Fruit fly (Drosophila melanogaster): ENCODE results near the gene KrT95D.

The KrT95D gene

DNA sequence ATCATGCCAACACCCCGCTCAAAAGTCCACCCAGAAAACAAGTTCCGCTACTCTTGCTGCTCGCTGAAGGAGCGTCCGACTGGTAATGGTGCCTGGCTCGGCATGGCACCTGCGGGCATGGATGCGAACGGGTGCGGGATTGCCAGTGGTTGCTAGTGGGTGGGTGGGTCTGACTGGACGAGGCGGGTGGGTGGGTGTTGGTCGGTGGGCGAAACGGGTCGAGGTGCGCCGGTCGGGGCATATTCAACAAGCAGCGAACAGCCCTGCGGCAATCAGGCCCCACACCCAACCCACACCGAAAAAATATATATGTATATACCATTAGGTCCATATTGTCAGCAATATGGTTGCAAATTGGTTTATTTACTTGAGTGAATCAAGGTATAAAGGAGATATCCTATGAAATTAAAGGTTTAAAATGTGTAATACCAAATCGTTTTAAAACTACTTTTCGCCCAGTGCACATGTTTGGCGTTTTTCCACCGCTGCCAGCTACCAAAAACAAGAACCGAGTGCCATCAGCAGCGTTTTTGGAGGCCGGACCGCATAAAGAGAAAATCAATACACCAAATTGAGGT lies 20.9 kb downstream of the KrT95D start (continued):
- TF ChIP-seq Dfd (GFP tag; optimal IDR thresholded peaks at IDR 0.05): no peak
- TF ChIP-seq grau (tag; optimal IDR thresholded peaks at IDR 0.05): peak; percentile 74
- no peak for TF ChIP-seq gcm2 (GFP tag; optimal IDR thresholded peaks at IDR 0.05)
- TF ChIP-seq CG5245 (GFP tag; optimal IDR thresholded peaks at IDR 0.05): peak; percentile 4
- peak; percentile 53 for TF ChIP-seq CG9817 (tag; optimal IDR thresholded peaks at IDR 0.05)
- no peak for TF ChIP-seq CG7745 (tag; optimal IDR thresholded peaks at IDR 0.05)
- no peak for TF ChIP-seq crp (GFP tag; optimal IDR thresholded peaks at IDR 0.05)
- no peak for TF ChIP-seq Sry-β (GFP tag; optimal IDR thresholded peaks at IDR 0.05)
- TF ChIP-seq CG4424 (GFP tag; optimal IDR thresholded peaks at IDR 0.05): peak; percentile 33
- no peak for TF ChIP-seq knrl (GFP tag; IDR thresholded peaks at IDR 0.05; ENCODE audit: partially characterized antibody)
- no peak for TF ChIP-seq twi (tag; optimal IDR thresholded peaks at IDR 0.05)
- TF ChIP-seq E2f1 (GFP tag; IDR thresholded peaks at IDR 0.05): peak; percentile 72
- peak; percentile 9 for TF ChIP-seq mirr (GFP tag; optimal IDR thresholded peaks at IDR 0.05)
- TF ChIP-seq oc (tag; optimal IDR thresholded peaks at IDR 0.05): peak; percentile 38
- TF ChIP-seq wor (GFP tag; IDR thresholded peaks at IDR 0.05): no peak
- TF ChIP-seq CG7372 (GFP tag; IDR thresholded peaks at IDR 0.05): peak; percentile 53; the same call in 1 of the 2 replicates
- no peak for TF ChIP-seq pb (GFP tag; optimal IDR thresholded peaks at IDR 0.05)
- TF ChIP-seq Optix (GFP tag; IDR thresholded peaks at IDR 0.05): no peak
- TF ChIP-seq fd64A (GFP tag; optimal IDR thresholded peaks at IDR 0.05): no peak
- TF ChIP-seq ATbp (GFP tag; optimal IDR thresholded peaks at IDR 0.05): peak; percentile 46
- TF ChIP-seq az2 (GFP tag; optimal IDR thresholded peaks at IDR 0.05): peak; percentile 41
- peak; percentile 45 for TF ChIP-seq Hsf (GFP tag; optimal IDR thresholded peaks at IDR 0.05)
- TF ChIP-seq CG9797 (GFP tag; optimal IDR thresholded peaks at IDR 0.05): no peak
- no peak for TF ChIP-seq crc (GFP tag; optimal IDR thresholded peaks at IDR 0.05)
- TF ChIP-seq bsh (GFP tag; optimal IDR thresholded peaks at IDR 0.05): peak in 1 of 2 experiments; percentile 63
- no peak for TF ChIP-seq vnd (GFP tag; IDR thresholded peaks at IDR 0.05; ENCODE audit: partially characterized antibody)
- peak; percentile 80 for TF ChIP-seq CG2120 (GFP tag; optimal IDR thresholded peaks at IDR 0.05)
- TF ChIP-seq Vsx1 (GFP tag; optimal IDR thresholded peaks at IDR 0.05): peak; percentile 11
- TF ChIP-seq NFAT (GFP tag; IDR thresholded peaks at IDR 0.05): no peak
- TF ChIP-seq CG10267 (tag; optimal IDR thresholded peaks at IDR 0.05): peak; percentile 40
- no peak for TF ChIP-seq ac (GFP tag; optimal IDR thresholded peaks at IDR 0.05)
- peak; percentile 52; the same call in 1 of the 2 replicates for TF ChIP-seq H2.0 (GFP tag; IDR thresholded peaks at IDR 0.05)
- no peak for TF ChIP-seq CG6654 (GFP tag; optimal IDR thresholded peaks at IDR 0.05)
- TF ChIP-seq Eip74EF (GFP tag; optimal IDR thresholded peaks at IDR 0.05): peak in 1 of 2 experiments; percentile 36
- TF ChIP-seq CG12391 (tag; optimal IDR thresholded peaks at IDR 0.05): peak; percentile 67
- TF ChIP-seq YL-1 (GFP tag; optimal IDR thresholded peaks at IDR 0.05): no peak
- TF ChIP-seq wdn (GFP tag; IDR thresholded peaks at IDR 0.05): peak; percentile 52; the same call in 1 of the 2 replicates
- TF ChIP-seq wek (GFP tag; optimal IDR thresholded peaks at IDR 0.05): no peak
- peak; percentile 62 for TF ChIP-seq fd3F (GFP tag; optimal IDR thresholded peaks at IDR 0.05)
- no peak for TF ChIP-seq CG1024 (GFP tag; IDR thresholded peaks at IDR 0.05)
- peak; percentile 85 for TF ChIP-seq row (GFP tag; IDR thresholded peaks at IDR 0.05)
- peak; percentile 56 for TF ChIP-seq CG9727 (GFP tag; optimal IDR thresholded peaks at IDR 0.05)
- peak; percentile 43 for TF ChIP-seq CG13296 (GFP tag; optimal IDR thresholded peaks at IDR 0.05)
- TF ChIP-seq otp (GFP tag; IDR thresholded peaks at IDR 0.05): peak; percentile 61; the same call in 1 of the 3 replicates
- TF ChIP-seq Max (GFP tag; optimal IDR thresholded peaks at IDR 0.05): no peak
- TF ChIP-seq CG7786 (GFP tag; optimal IDR thresholded peaks at IDR 0.05): peak; percentile 15
- no peak for TF ChIP-seq Abd-B (GFP tag; optimal IDR thresholded peaks at IDR 0.05)
- no peak for TF ChIP-seq tna (GFP tag; IDR thresholded peaks at IDR 0.05; ENCODE audit: partially characterized antibody)
- TF ChIP-seq CG6272 (GFP tag; IDR thresholded peaks at IDR 0.05): peak; percentile 44; the same call in 1 of the 2 replicates

All from whole organism, embryonic.